Worm (Caenorhabditis elegans) whole organism, late embryonic: Measurements from ENCODE around the gene sucl-1.

Source experiments
- C38D4.7 ChIP-seq: fragments of 200-800 bp; sonication (Bioruptor generic); optimal IDR thresholded peaks from 2 replicates; lab custom pipeline; 2018; ENCODE audit warnings: mild to moderate bottlenecking, missing genetic modification characterization, moderate library complexity, missing compliant biosample characterization
- ama-1 ChIP-seq: fragments of 150-350 bp; optimal IDR thresholded peaks from 2 replicates; lab custom pipeline; 2014
- ceh-14 ChIP-seq: sonication (generic microtip); optimal IDR thresholded peaks from 2 replicates; lab custom pipeline; 2016; ENCODE audit warnings: missing genotype, missing genetic modification characterization, missing compliant biosample characterization
- ceh-2 ChIP-seq: sonication (generic microtip); optimal IDR thresholded peaks from 2 replicates; lab custom pipeline; 2016; ENCODE audit warnings: missing genotype, missing genetic modification characterization, missing compliant biosample characterization
- ceh-31 ChIP-seq: sonication (generic microtip); optimal IDR thresholded peaks from 2 replicates; lab custom pipeline; 2016; ENCODE audit warnings: missing genetic modification characterization, missing compliant biosample characterization
- che-1 ChIP-seq: sonication (generic microtip); optimal IDR thresholded peaks from 2 replicates; lab custom pipeline; 2016; ENCODE audit warnings: mild to moderate bottlenecking, missing genetic modification characterization, missing compliant biosample characterization
- ets-4 ChIP-seq: sonication (generic microtip); optimal IDR thresholded peaks from 2 replicates; lab custom pipeline; 2016; ENCODE audit warnings: missing genetic modification characterization, missing compliant biosample characterization
- nhr-11 ChIP-seq: fragments of 150-350 bp; optimal IDR thresholded peaks from 2 replicates; lab custom pipeline; 2014; ENCODE audit warnings: missing biosample characterization, missing genetic modification characterization
- nhr-232 ChIP-seq: sonication (generic microtip); optimal IDR thresholded peaks from 2 replicates; lab custom pipeline; 2016; ENCODE audit warnings: missing genetic modification characterization, missing compliant biosample characterization
- pha-2 ChIP-seq: sonication (generic microtip); optimal IDR thresholded peaks from 2 replicates; lab custom pipeline; 2017; ENCODE audit warnings: mild to moderate bottlenecking, missing genetic modification characterization, missing compliant biosample characterization
- pha-4 ChIP-seq: fragments of 150-350 bp; optimal IDR thresholded peaks from 2 replicates; lab custom pipeline; 2018; ENCODE audit warnings: missing biosample characterization, missing genetic modification reagents, missing genetic modification characterization
- sox-2 ChIP-seq: fragments of 200-800 bp; sonication (Bioruptor generic); IDR thresholded peaks from 2 replicates; pipeline ENCODE4 v1.3.6; 2022; ENCODE audit warnings: missing genetic modification reagents, missing genetic modification characterization, missing compliant biosample characterization
- tbx-2 ChIP-seq: sonication (generic microtip); optimal IDR thresholded peaks from 2 replicates; lab custom pipeline; 2016; ENCODE audit warnings: missing genetic modification characterization, missing compliant biosample characterization

DNA sequence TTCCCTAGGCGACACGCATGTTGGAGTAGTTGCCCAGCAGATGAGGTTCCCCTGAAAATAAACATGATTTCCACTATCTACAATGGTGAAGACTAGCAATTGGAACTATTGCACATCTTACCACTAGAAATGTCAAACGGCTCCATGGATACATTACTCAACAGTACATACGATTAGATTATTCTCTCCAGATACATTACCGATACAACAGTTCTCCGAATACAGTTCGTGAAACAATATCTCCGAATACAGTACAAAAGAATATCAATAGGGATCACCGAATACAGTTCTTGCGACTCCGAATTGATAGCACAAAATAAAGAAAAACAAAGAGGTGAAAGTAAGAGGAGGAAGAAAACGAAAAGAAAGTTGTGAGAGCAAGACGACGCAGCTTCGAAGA lies 10.0 kb upstream of the sucl-1 start, which contains the start of gene C05G5.7:
- no peak for TF ChIP-seq nhr-232 (tag; lab: Kevin White, UChicago)
- TF ChIP-seq nhr-11, result no peak
- no peak for TF ChIP-seq ceh-31 (tag; lab: Kevin White, UChicago)
- TF ChIP-seq pha-4 (tag; lab: Kevin White, UChicago), result no peak
- TF ChIP-seq C38D4.7 (GFP tag; lab: Kevin White, UChicago), result no peak
- TF ChIP-seq ets-4 (tag; lab: Kevin White, UChicago), result no peak
- TF ChIP-seq sox-2 (GFP tag; lab: Robert Waterston, UW), result no peak
- no peak for TF ChIP-seq tbx-2 (tag; lab: Kevin White, UChicago)
- TF ChIP-seq pha-2 (tag; lab: Kevin White, UChicago), result no peak
- no peak for TF ChIP-seq che-1 (tag; lab: Kevin White, UChicago)
- TF ChIP-seq ceh-2 (tag; lab: Kevin White, UChicago), result no peak
- no peak for TF ChIP-seq ceh-14
- TF ChIP-seq ama-1 (lab: Kevin White, UChicago), result no peak
